Worm (Caenorhabditis elegans) whole organism, midembryonic: Measurements from ENCODE around the gene Y54F10AR.2.

Source experiments
- T22C8.4 ChIP-seq: fragments of 200-800 bp; sonication (Bioruptor generic); IDR thresholded peaks from 2 replicates; pipeline ENCODE4 v1.3.6; 2022; ENCODE audit warnings: missing genetic modification characterization, missing compliant biosample characterization
- cog-1 ChIP-seq: sonication (generic microtip); optimal IDR thresholded peaks from 2 replicates; lab custom pipeline; 2016; ENCODE audit warnings: missing genetic modification characterization, missing compliant biosample characterization
- flt-1 ChIP-seq: fragments of 200-800 bp; sonication (Bioruptor generic); IDR thresholded peaks from 2 replicates; pipeline ENCODE4 v1.3.6; 2022; ENCODE audit warnings: missing genetic modification characterization, missing compliant biosample characterization
- klf-2 ChIP-seq: fragments of 200-800 bp; sonication (Bioruptor generic); conservative IDR thresholded peaks from 2 replicates; pipeline ENCODE4 v1.3.6; 2022; ENCODE audit warnings: missing genetic modification reagents, missing genetic modification characterization, missing compliant biosample characterization
- med-1 ChIP-seq: sonication (generic microtip); optimal IDR thresholded peaks from 2 replicates; lab custom pipeline; 2017; ENCODE audit warnings: missing genetic modification characterization, mild to moderate bottlenecking, missing compliant biosample characterization, antibody characterized with exemption, missing genetic modification reagents; ENCODE audit not compliant: insufficient read depth
- ref-1 ChIP-seq: fragments of 200-800 bp; sonication (Bioruptor generic); conservative IDR thresholded peaks from 2 replicates; pipeline ENCODE4 v1.3.6; 2022; ENCODE audit warnings: missing genetic modification reagents, missing genetic modification characterization, missing compliant biosample characterization
- tab-1 ChIP-seq: fragments of 200-800 bp; sonication (Bioruptor generic); IDR thresholded peaks from 2 replicates; pipeline ENCODE4 v1.3.6; 2022; ENCODE audit warnings: missing genetic modification characterization, missing compliant biosample characterization
- ztf-23 ChIP-seq: fragments of 200-800 bp; sonication (Bioruptor generic); IDR thresholded peaks from 2 replicates; pipeline ENCODE4 v1.3.6; 2022; ENCODE audit warnings: missing genetic modification reagents, missing genetic modification characterization, missing compliant biosample characterization
- ztf-29 ChIP-seq: fragments of 200-800 bp; sonication (Bioruptor generic); IDR thresholded peaks from 2 replicates; pipeline ENCODE4 v1.3.6; 2022; ENCODE audit warnings: missing genetic modification reagents, missing genetic modification characterization, missing compliant biosample characterization

- TF ChIP-seq T22C8.4 (GFP tag; lab: Robert Waterston, UW): 0 out of 2 replicates have a peak, but pooled peaks have one; percentile 10
- TF ChIP-seq ref-1: no peak
- TF ChIP-seq med-1 (GFP tag; lab: Kevin White, UChicago): no peak
- TF ChIP-seq klf-2 (GFP tag; lab: Robert Waterston, UW): no peak
- TF ChIP-seq flt-1 (GFP tag; lab: Robert Waterston, UW): no peak
- TF ChIP-seq cog-1 (tag; lab: Kevin White, UChicago): peak; percentile 19
- TF ChIP-seq tab-1 (GFP tag; lab: Robert Waterston, UW): no peak
- TF ChIP-seq ztf-23: no peak
- TF ChIP-seq ztf-29 (GFP tag; lab: Robert Waterston, UW): no peak
These were observed 42.7 kb downstream of the Y54F10AR.2 start, which contains the start of the genes Y54F10AM.15, rbc-2 and ndua-8 for ce11 chrIII:2528621-2529113.
